Worm (Caenorhabditis elegans) whole organism, L2 larva: ENCODE data around the gene sec-3.

Source experiments
- C34F6.9 ChIP-seq: fragments of 150-350 bp; optimal IDR thresholded peaks from 2 replicates; lab custom pipeline; 2014; ENCODE audit warnings: missing biosample characterization, missing genetic modification characterization
- F13H6.1 ChIP-seq: sonication (generic microtip); optimal IDR thresholded peaks from 2 replicates; lab custom pipeline; 2016; ENCODE audit warnings: missing genetic modification characterization, missing compliant biosample characterization
- Y55F3AM.14 ChIP-seq: fragments of 200-800 bp; sonication (Bioruptor generic); optimal IDR thresholded peaks from 2 replicates; lab custom pipeline; 2018; ENCODE audit warnings: mild to moderate bottlenecking, missing genetic modification characterization, missing compliant biosample characterization
- ZK546.5 ChIP-seq: sonication (generic microtip); optimal IDR thresholded peaks from 2 replicates; lab custom pipeline; 2017; ENCODE audit warnings: missing biosample characterization, missing genetic modification characterization
- aly-2 ChIP-seq: fragments of 150-350 bp; optimal IDR thresholded peaks from 2 replicates; lab custom pipeline; 2014; ENCODE audit warnings: missing biosample characterization, missing genetic modification characterization
- ama-1 ChIP-seq: fragments of 150-350 bp; optimal IDR thresholded peaks from 2 replicates; lab custom pipeline; 2018; ENCODE audit warnings: inconsistent platforms
- ceh-16 ChIP-seq: fragments of 150-350 bp; optimal IDR thresholded peaks from 2 replicates; lab custom pipeline; 2014; ENCODE audit warnings: missing biosample characterization, missing genetic modification characterization
- ceh-82 ChIP-seq: fragments of 150-350 bp; optimal IDR thresholded peaks from 2 replicates; lab custom pipeline; 2014; ENCODE audit warnings: missing biosample characterization, missing genetic modification characterization
- crh-2 ChIP-seq: sonication (generic microtip); optimal IDR thresholded peaks from 2 replicates; lab custom pipeline; 2017; ENCODE audit warnings: missing biosample characterization, missing genetic modification characterization
- dmd-4 ChIP-seq: sonication (generic microtip); optimal IDR thresholded peaks from 2 replicates; lab custom pipeline; 2017; ENCODE audit warnings: missing biosample characterization, missing genetic modification characterization
- egl-27 ChIP-seq: sonication (generic microtip); optimal IDR thresholded peaks from 3 replicates; lab custom pipeline; 2017; ENCODE audit warnings: missing biosample characterization, missing genetic modification reagents, missing genetic modification characterization
- elt-3 ChIP-seq: sonication (generic microtip); optimal IDR thresholded peaks from 2 replicates; lab custom pipeline; 2017; ENCODE audit warnings: missing biosample characterization, missing genetic modification characterization
- fos-1 ChIP-seq: fragments of 150-350 bp; optimal IDR thresholded peaks from 2 replicates; lab custom pipeline; 2014; ENCODE audit warnings: missing biosample characterization, missing genetic modification characterization
- lin-11 ChIP-seq: fragments of 150-350 bp; sonication (generic microtip); optimal IDR thresholded peaks from 2 replicates; lab custom pipeline; 2014; ENCODE audit warnings: missing biosample characterization, missing genetic modification characterization, inconsistent platforms, mixed read lengths
- lin-13 ChIP-seq: fragments of 150-350 bp; optimal IDR thresholded peaks from 2 replicates; lab custom pipeline; 2014; ENCODE audit warnings: missing biosample characterization, missing genetic modification reagents, missing genetic modification characterization
- lsy-2 ChIP-seq, 2 experiments: fragments of 150-350 bp in 1 of 2; sonication (generic microtip) in 1 of 2; optimal IDR thresholded peaks; 2 replicates each; lab custom pipeline; 2014 to 2017; ENCODE audit warnings: missing biosample characterization in 2 of 2, missing genetic modification characterization in 2 of 2
- mab-5 ChIP-seq: fragments of 150-350 bp; optimal IDR thresholded peaks from 2 replicates; lab custom pipeline; 2014; ENCODE audit warnings: missing biosample characterization, missing genetic modification characterization
- mdl-1 ChIP-seq, 2 experiments: fragments of 150-350 bp in 1 of 2; sonication (generic microtip) in 1 of 2; optimal IDR thresholded peaks; 2 replicates each; lab custom pipeline; 2017; ENCODE audit warnings: missing biosample characterization in 2 of 2, missing genetic modification characterization in 2 of 2
- nhr-11 ChIP-seq: fragments of 150-350 bp; optimal IDR thresholded peaks from 2 replicates; lab custom pipeline; 2014; ENCODE audit warnings: missing biosample characterization, missing genetic modification characterization
- nhr-12 ChIP-seq: fragments of 150-350 bp; optimal IDR thresholded peaks from 2 replicates; lab custom pipeline; 2014; ENCODE audit warnings: missing biosample characterization, missing genetic modification characterization
- nhr-129 ChIP-seq: fragments of 150-350 bp; optimal IDR thresholded peaks from 2 replicates; lab custom pipeline; 2014; ENCODE audit warnings: missing biosample characterization, missing genetic modification characterization
- nhr-21 ChIP-seq: fragments of 150-350 bp; optimal IDR thresholded peaks from 2 replicates; lab custom pipeline; 2014; ENCODE audit warnings: missing biosample characterization, missing genetic modification characterization
- nhr-23 ChIP-seq: fragments of 150-350 bp; optimal IDR thresholded peaks from 2 replicates; lab custom pipeline; 2014; ENCODE audit warnings: missing biosample characterization, missing genetic modification reagents, missing genetic modification characterization
- nhr-237 ChIP-seq: fragments of 150-350 bp; optimal IDR thresholded peaks from 2 replicates; lab custom pipeline; 2014; ENCODE audit warnings: missing biosample characterization, missing genetic modification characterization
- nhr-25 ChIP-seq: fragments of 150-350 bp; sonication (generic microtip); optimal IDR thresholded peaks from 3 replicates; lab custom pipeline; 2014; ENCODE audit warnings: missing biosample characterization, missing genetic modification characterization
- nhr-6 ChIP-seq: fragments of 150-350 bp; optimal IDR thresholded peaks from 2 replicates; lab custom pipeline; 2014; ENCODE audit warnings: missing biosample characterization, missing genetic modification characterization
- nhr-77 ChIP-seq: fragments of 150-350 bp; optimal IDR thresholded peaks from 2 replicates; lab custom pipeline; 2014; ENCODE audit warnings: missing biosample characterization, missing genetic modification characterization
- peb-1 ChIP-seq: fragments of 150-350 bp; optimal IDR thresholded peaks from 2 replicates; lab custom pipeline; 2014; ENCODE audit warnings: missing biosample characterization, missing genetic modification characterization
- sem-4 ChIP-seq: fragments of 150-350 bp; optimal IDR thresholded peaks from 2 replicates; lab custom pipeline; 2014; ENCODE audit warnings: missing biosample characterization, missing genetic modification reagents, missing genetic modification characterization
- skn-1 ChIP-seq: sonication (generic microtip); optimal IDR thresholded peaks from 2 replicates; lab custom pipeline; 2017; ENCODE audit warnings: missing biosample characterization, missing genetic modification characterization
- sma-3 ChIP-seq: sonication (generic microtip); optimal IDR thresholded peaks from 2 replicates; lab custom pipeline; 2016; ENCODE audit warnings: missing genetic modification reagents, missing genetic modification characterization, missing compliant biosample characterization
- sma-9 ChIP-seq, 2 experiments: fragments of 150-350 bp in 1 of 2; sonication (generic microtip) in 1 of 2; optimal IDR thresholded peaks; 2 replicates each; lab custom pipeline; 2014 to 2016; ENCODE audit warnings: missing genetic modification characterization in 2 of 2, mild to moderate bottlenecking in 1 of 2, missing biosample characterization in 1 of 2, missing compliant biosample characterization in 1 of 2, missing genetic modification reagents in 1 of 2, moderate library complexity in 1 of 2
- unc-39 ChIP-seq: fragments of 150-350 bp; optimal IDR thresholded peaks from 2 replicates; lab custom pipeline; 2014; ENCODE audit warnings: missing biosample characterization, missing genetic modification characterization
- unc-55 ChIP-seq: fragments of 150-350 bp; sonication (generic microtip); optimal IDR thresholded peaks from 3 replicates; lab custom pipeline; 2014; ENCODE audit warnings: missing biosample characterization, missing genetic modification reagents, missing genetic modification characterization
- unc-62 ChIP-seq: fragments of 150-350 bp; optimal IDR thresholded peaks from 2 replicates; lab custom pipeline; 2014; ENCODE audit warnings: missing biosample characterization, missing genetic modification reagents, missing genetic modification characterization
- zag-1 ChIP-seq: fragments of 150-350 bp; optimal IDR thresholded peaks from 2 replicates; lab custom pipeline; 2014; ENCODE audit warnings: missing biosample characterization, missing genetic modification characterization
- ztf-11 ChIP-seq: sonication (generic microtip); optimal IDR thresholded peaks from 2 replicates; lab custom pipeline; 2017; ENCODE audit warnings: missing biosample characterization, missing genetic modification characterization
- ztf-4 ChIP-seq: fragments of 150-350 bp; optimal IDR thresholded peaks from 2 replicates; lab custom pipeline; 2014; ENCODE audit warnings: missing biosample characterization, missing genetic modification characterization

Gene sec-3

DNA sequence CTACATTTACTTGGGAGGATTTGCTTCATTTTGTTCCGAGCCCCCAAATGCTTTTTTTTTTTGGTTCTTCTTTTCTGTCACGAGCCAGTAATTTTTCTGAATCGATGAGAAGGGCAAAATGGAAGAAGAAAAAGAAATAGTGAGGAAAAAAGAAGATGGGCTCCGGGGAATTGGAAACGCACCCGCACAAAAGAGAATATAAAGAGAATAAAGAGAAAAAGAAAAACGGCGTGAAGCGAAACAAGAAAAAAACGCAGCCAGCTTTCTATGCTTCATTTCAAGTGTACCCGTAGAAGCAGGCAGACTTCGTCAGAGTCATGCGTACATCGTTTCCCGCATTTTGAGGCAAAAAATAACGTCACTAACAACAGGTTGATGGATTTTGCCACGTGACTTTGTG is 11.4 kb upstream of the sec-3 start:
- TF ChIP-seq ztf-11 (tag; lab: Kevin White, UChicago) = no peak
- no peak for TF ChIP-seq nhr-21 (tag; lab: Kevin White, UChicago)
- peak in 1 of 2 experiments; percentile 48 for TF ChIP-seq mdl-1 (tag; optimal IDR thresholded peaks at IDR 0.05; lab: Kevin White, UChicago)
- TF ChIP-seq sma-9 (GFP tag; optimal IDR thresholded peaks at IDR 0.05; lab: Kevin White, UChicago) = peak; percentile 46
- no peak for TF ChIP-seq sma-9 (tag; optimal IDR thresholded peaks at IDR 0.05; lab: Kevin White, UChicago)
- no peak for TF ChIP-seq sem-4 (tag; lab: Kevin White, UChicago)
- TF ChIP-seq nhr-6 (tag; lab: Kevin White, UChicago) = no peak
- no peak for TF ChIP-seq ZK546.5
- no peak for TF ChIP-seq aly-2
- TF ChIP-seq nhr-23 (tag; lab: Kevin White, UChicago) = no peak
- no peak for TF ChIP-seq lin-13 (GFP tag; lab: Kevin White, UChicago)
- TF ChIP-seq nhr-129 (tag; lab: Kevin White, UChicago) = peak; percentile 54
- TF ChIP-seq sma-3 (GFP tag; lab: Kevin White, UChicago) = no peak
- peak; percentile 29 for TF ChIP-seq crh-2 (tag; lab: Kevin White, UChicago)
- TF ChIP-seq mab-5 = no peak
- TF ChIP-seq dmd-4 (tag; lab: Kevin White, UChicago) = no peak
- no peak for TF ChIP-seq nhr-12 (tag; lab: Kevin White, UChicago)
- TF ChIP-seq zag-1 (tag; lab: Kevin White, UChicago) = peak; percentile 67
- TF ChIP-seq skn-1 (tag; lab: Kevin White, UChicago) = no peak
- TF ChIP-seq unc-55 = peak; percentile 30
- peak in 1 of 2 experiments; percentile 31 for TF ChIP-seq lsy-2 (tag; optimal IDR thresholded peaks at IDR 0.05; lab: Kevin White, UChicago)
- no peak for TF ChIP-seq ceh-16 (tag; lab: Kevin White, UChicago)
- peak; percentile 59 for TF ChIP-seq C34F6.9
- TF ChIP-seq, all 48 proteins: peak for 8

DNA sequence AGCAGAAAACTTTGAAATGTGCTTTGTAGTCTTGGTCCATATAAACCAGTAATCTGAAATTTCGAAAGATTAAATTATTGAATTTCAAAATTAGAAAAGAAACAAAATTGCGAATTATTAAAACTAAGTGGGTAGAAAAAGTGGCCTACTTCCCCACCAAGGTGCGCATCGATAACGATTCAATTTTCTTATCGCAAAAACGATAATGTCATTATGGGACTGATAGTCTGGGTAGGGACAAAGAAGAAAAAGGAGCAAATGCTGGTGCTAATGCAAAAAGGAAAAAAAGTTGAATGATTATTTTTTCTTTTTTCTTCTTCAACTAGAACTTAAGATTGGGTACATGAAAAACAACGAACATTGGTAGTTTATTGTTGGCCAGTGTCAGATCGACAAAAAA is 10.9 kb upstream of the sec-3 start, which contains the start of gene gpcp-1:
TSS of gene gpcp-1 (minus strand) at position 53 of the 400 bp plus-strand sequence.
- peak; percentile 65 for TF ChIP-seq fos-1 (tag; lab: Kevin White, UChicago)
- TF ChIP-seq Y55F3AM.14 (GFP tag; lab: Kevin White, UChicago) = no peak
- TF ChIP-seq, all 48 proteins: peak for 1

DNA sequence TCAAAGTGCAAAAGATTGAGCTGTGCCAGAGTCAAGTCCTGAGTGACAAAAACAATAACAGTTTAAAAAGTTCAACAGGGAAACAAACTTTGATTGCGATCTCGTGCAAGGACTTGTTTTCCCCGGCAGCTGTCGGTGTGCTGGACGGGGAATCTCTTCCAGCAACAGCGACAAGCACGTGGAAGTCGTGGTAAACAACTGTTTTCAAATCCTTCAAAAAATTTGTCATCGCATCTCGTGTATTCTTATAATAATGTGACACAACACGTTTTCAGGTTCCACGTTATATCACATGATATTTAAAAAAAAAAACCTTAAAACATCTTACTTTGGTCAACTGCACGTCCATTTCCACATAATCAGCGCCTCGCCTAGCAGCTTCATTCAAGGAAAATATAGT is 9.0 kb upstream of the sec-3 start:
- TF ChIP-seq nhr-237 (tag; lab: Kevin White, UChicago) (no peak), nhr-77 (no peak), nhr-23 (tag; lab: Kevin White, UChicago) (no peak), nhr-25 (tag; lab: Kevin White, UChicago) (no peak), nhr-12 (tag; lab: Kevin White, UChicago) (no peak), aly-2 (no peak), fos-1 (tag; lab: Kevin White, UChicago) (no peak), unc-55 (no peak), Y55F3AM.14 (GFP tag; lab: Kevin White, UChicago) (no peak), nhr-11 (no peak), sma-9 (GFP tag; optimal IDR thresholded peaks at IDR 0.05; lab: Kevin White, UChicago) (peak; percentile 46), sma-9 (tag; optimal IDR thresholded peaks at IDR 0.05; lab: Kevin White, UChicago) (no peak), mab-5 (no peak), sma-3 (GFP tag; lab: Kevin White, UChicago) (no peak), elt-3 (no peak), ama-1 (no peak), mdl-1 (tag; optimal IDR thresholded peaks at IDR 0.05; lab: Kevin White, UChicago) (peak; percentile 19 to 36), nhr-129 (tag; lab: Kevin White, UChicago) (peak; percentile 41), ceh-82 (tag; lab: Kevin White, UChicago) (no peak), zag-1 (tag; lab: Kevin White, UChicago) (no peak), ztf-11 (tag; lab: Kevin White, UChicago) (no peak), crh-2 (tag; lab: Kevin White, UChicago) (no peak), unc-39 (tag; lab: Kevin White, UChicago) (no peak), egl-27 (no peak), nhr-6 (tag; lab: Kevin White, UChicago) (no peak), C34F6.9 (peak; percentile 29), ztf-4 (tag; lab: Kevin White, UChicago) (no peak), lin-13 (GFP tag; lab: Kevin White, UChicago) (no peak), lin-11 (tag; lab: Kevin White, UChicago) (no peak), unc-62 (no peak), lsy-2 (tag; optimal IDR thresholded peaks at IDR 0.05; lab: Kevin White, UChicago) (peak in 1 of 2 experiments; percentile 37), peb-1 (tag; lab: Kevin White, UChicago) (no peak), F13H6.1 (tag; lab: Kevin White, UChicago) (peak; percentile 36)
- TF ChIP-seq, all 48 proteins: peak for 6
